Worm (Caenorhabditis elegans): ENCODE results near the gene F55A11.11.

DNA sequence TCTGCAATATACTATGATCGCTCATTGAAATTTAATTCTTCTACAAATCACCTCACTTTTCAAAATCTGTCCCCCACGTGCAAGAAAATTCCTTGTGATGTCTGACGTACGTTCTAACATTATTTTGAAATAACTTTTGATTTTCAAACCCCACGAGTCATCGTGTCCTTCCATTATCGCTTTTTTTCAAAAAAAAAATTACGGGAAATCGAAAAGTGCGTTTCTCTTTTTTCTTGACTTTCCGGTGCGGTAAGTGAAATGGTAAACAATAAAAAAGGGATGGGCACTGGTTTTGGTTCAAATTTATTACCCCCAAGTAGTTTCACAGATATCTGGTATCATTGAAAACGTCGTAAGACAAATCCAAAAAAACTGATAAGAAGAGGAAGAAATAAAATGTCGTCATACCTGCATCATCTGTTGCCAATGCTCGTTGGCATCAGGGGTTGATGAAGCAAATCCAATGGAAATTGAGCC, 20.6 kb downstream of the F55A11.11 start:
- TF ChIP-seq W03F9.2 (tag; optimal IDR thresholded peaks at IDR 0.05): no peak
- no peak for TF ChIP-seq dao-5 (tag; optimal IDR thresholded peaks at IDR 0.05)
- no peak for TF ChIP-seq him-1 (tag; optimal IDR thresholded peaks at IDR 0.05)
